Fruit fly (Drosophila melanogaster): ENCODE data around the gene Pex1.

The Pex1 gene

DNA sequence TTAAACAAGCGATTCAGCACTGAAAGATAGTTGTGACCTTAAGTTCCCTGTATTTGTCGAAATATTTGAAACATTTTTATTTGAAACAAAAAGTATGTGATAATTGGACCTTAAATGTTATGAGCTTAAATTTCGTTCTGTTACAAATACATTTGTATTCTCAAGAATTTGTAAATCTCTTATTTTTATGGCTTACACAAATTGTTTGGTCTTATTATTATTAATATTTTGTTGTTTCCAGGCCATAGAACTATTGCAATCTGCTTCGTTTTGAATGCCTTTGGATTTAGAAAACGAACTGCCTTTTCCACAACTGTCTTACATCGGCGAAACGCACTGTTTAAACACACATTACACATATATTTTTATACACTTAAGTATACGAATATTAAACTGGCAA is 37.2 kb upstream of the Pex1 start, which contains the start of gene CG6661:
TSS of gene CG6661 (plus strand) at position 301 of the 400 bp plus-strand sequence.
- TF ChIP-seq rn (GFP tag; IDR thresholded peaks at IDR 0.05) (no peak), fd96Ca (GFP tag; IDR thresholded peaks at IDR 0.05) (no peak), CG14655 (GFP tag; optimal IDR thresholded peaks at IDR 0.05) (no peak), CG4496 (GFP tag; IDR thresholded peaks at IDR 0.05) (no peak), gl (tag; optimal IDR thresholded peaks at IDR 0.05) (no peak), CG10348 (GFP tag; IDR thresholded peaks at IDR 0.05) (no peak), CG17806 (tag; optimal IDR thresholded peaks at IDR 0.05) (no peak), CG8301 (tag; optimal IDR thresholded peaks at IDR 0.05) (no peak), CG34367 (tag; optimal IDR thresholded peaks at IDR 0.05) (no peak), CG8159 (tag; optimal IDR thresholded peaks at IDR 0.05) (no peak), D1 (tag; optimal IDR thresholded peaks at IDR 0.05) (no peak), CG12605 (GFP tag; IDR thresholded peaks at IDR 0.05) (no peak), CG15710 (tag; optimal IDR thresholded peaks at IDR 0.05) (no peak), CG13204 (GFP tag; optimal IDR thresholded peaks at IDR 0.05) (no peak), Snoo (tag; optimal IDR thresholded peaks at IDR 0.05) (no peak), Ets98B (GFP tag; IDR thresholded peaks at IDR 0.05) (no peak), Pif1A (GFP tag; optimal IDR thresholded peaks at IDR 0.05) (no peak)

dm6 chr3L:14036867-14037313 is 34.8 kb upstream of the Pex1 start, which contains the start of gene Hsp110:
Gene Hsp110 (plus strand): TSS chr3L:14037019.
- TF ChIP-seq CG32121 (GFP tag; IDR thresholded peaks at IDR 0.05), result no peak
- no peak for TF ChIP-seq CG14655 (GFP tag; optimal IDR thresholded peaks at IDR 0.05)
- TF ChIP-seq Ets98B (GFP tag; IDR thresholded peaks at IDR 0.05), result peak; percentile 37; the same call in 1 of the 2 replicates
- TF ChIP-seq gl (tag; optimal IDR thresholded peaks at IDR 0.05), result no peak
- TF ChIP-seq Snoo (tag; optimal IDR thresholded peaks at IDR 0.05), result peak; percentile 14
- no peak for TF ChIP-seq D1 (tag; optimal IDR thresholded peaks at IDR 0.05)
- TF ChIP-seq Pif1A (GFP tag; optimal IDR thresholded peaks at IDR 0.05), result no peak
- TF ChIP-seq CG8159 (tag; optimal IDR thresholded peaks at IDR 0.05), result peak; percentile 12
- TF ChIP-seq EcR (GFP tag; optimal IDR thresholded peaks at IDR 0.05), result peak; percentile 77
- TF ChIP-seq CG12605 (GFP tag; IDR thresholded peaks at IDR 0.05), result no peak
- TF ChIP-seq fd96Ca (GFP tag; IDR thresholded peaks at IDR 0.05), result 0 out of 3 replicates have a peak, but pooled peaks have one; percentile 24
- TF ChIP-seq CG8301 (tag; optimal IDR thresholded peaks at IDR 0.05), result peak; percentile 16
- no peak for TF ChIP-seq rn (GFP tag; IDR thresholded peaks at IDR 0.05)
- no peak for TF ChIP-seq CG10348 (GFP tag; IDR thresholded peaks at IDR 0.05)

- TF ChIP-seq Pif1B (GFP tag; optimal IDR thresholded peaks at IDR 0.05) (no peak), CG12605 (GFP tag; IDR thresholded peaks at IDR 0.05) (peak; percentile 50), fd96Ca (GFP tag; IDR thresholded peaks at IDR 0.05) (0 out of 3 replicates have a peak, but pooled peaks have one; percentile 29), D1 (tag; optimal IDR thresholded peaks at IDR 0.05) (no peak), CG8301 (tag; optimal IDR thresholded peaks at IDR 0.05) (no peak), rn (GFP tag; IDR thresholded peaks at IDR 0.05) (no peak), EcR (GFP tag; optimal IDR thresholded peaks at IDR 0.05) (peak; percentile 67), CG8159 (tag; optimal IDR thresholded peaks at IDR 0.05) (no peak), Ets98B (GFP tag; IDR thresholded peaks at IDR 0.05) (peak; percentile 64), CG34367 (tag; optimal IDR thresholded peaks at IDR 0.05) (no peak), gl (tag; optimal IDR thresholded peaks at IDR 0.05) (no peak), CG14655 (GFP tag; optimal IDR thresholded peaks at IDR 0.05) (no peak), CG10348 (GFP tag; IDR thresholded peaks at IDR 0.05) (no peak), CG4496 (GFP tag; IDR thresholded peaks at IDR 0.05) (peak; percentile 30; the same call in 1 of the 3 replicates), CG15710 (tag; optimal IDR thresholded peaks at IDR 0.05) (no peak), CG17806 (tag; optimal IDR thresholded peaks at IDR 0.05) (no peak), Pif1A (GFP tag; optimal IDR thresholded peaks at IDR 0.05) (no peak), CG32121 (GFP tag; IDR thresholded peaks at IDR 0.05) (no peak; the same call in 1 of the 2 replicates), CG9948 (tag; optimal IDR thresholded peaks at IDR 0.05) (no peak), Snoo (tag; optimal IDR thresholded peaks at IDR 0.05) (peak; percentile 5), CG13204 (GFP tag; optimal IDR thresholded peaks at IDR 0.05) (no peak)
Observed at dm6 chr3L:14037655-14038644, 33.7 kb upstream of the Pex1 start.

dm6 chr3L:14049620-14050253 is 22.0 kb upstream of the Pex1 start, which contains the start of gene Neurl4:
Gene Neurl4 (minus strand): TSS chr3L:14049892.
- peak; percentile 75 for TF ChIP-seq Snoo (tag; optimal IDR thresholded peaks at IDR 0.05)
- peak; percentile 68 for TF ChIP-seq gl (tag; optimal IDR thresholded peaks at IDR 0.05)
- no peak for TF ChIP-seq CG10348 (GFP tag; IDR thresholded peaks at IDR 0.05)
- TF ChIP-seq CG12605 (GFP tag; IDR thresholded peaks at IDR 0.05), result peak; percentile 80
- TF ChIP-seq CG9948 (tag; optimal IDR thresholded peaks at IDR 0.05), result peak; percentile 84
- peak; percentile 81 for TF ChIP-seq CG34367 (tag; optimal IDR thresholded peaks at IDR 0.05)
- no peak for TF ChIP-seq CG8159 (tag; optimal IDR thresholded peaks at IDR 0.05)
- TF ChIP-seq CG32121 (GFP tag; IDR thresholded peaks at IDR 0.05), result peak; percentile 82
- TF ChIP-seq CG14655 (GFP tag; optimal IDR thresholded peaks at IDR 0.05), result no peak
- peak; percentile 89 for TF ChIP-seq CG17806 (tag; optimal IDR thresholded peaks at IDR 0.05)
- TF ChIP-seq Ets98B (GFP tag; IDR thresholded peaks at IDR 0.05), result peak; percentile 65
- TF ChIP-seq CG4496 (GFP tag; IDR thresholded peaks at IDR 0.05), result peak; percentile 62; the same call in 2 of the 3 replicates
- TF ChIP-seq CG13204 (GFP tag; optimal IDR thresholded peaks at IDR 0.05), result no peak
- no peak for TF ChIP-seq CG8301 (tag; optimal IDR thresholded peaks at IDR 0.05)
- TF ChIP-seq CG15710 (tag; optimal IDR thresholded peaks at IDR 0.05), result peak; percentile 81

Data from whole organism, pupa.